Worm (Caenorhabditis elegans) whole organism, L4 larva: ENCODE results near the gene dot-1.3.

ENCODE experiments used
- F10B5.3 ChIP-seq: sonication (generic microtip); optimal IDR thresholded peaks from 2 replicates; lab custom pipeline; 2016; ENCODE audit warnings: mild to moderate bottlenecking, missing genetic modification characterization, missing compliant biosample characterization
- ama-1 ChIP-seq: fragments of 150-350 bp; optimal IDR thresholded peaks from 2 replicates; lab custom pipeline; 2014; ENCODE audit warnings: inconsistent platforms, mixed read lengths
- lin-15B ChIP-seq: fragments of 150-350 bp; sonication (generic microtip); optimal IDR thresholded peaks from 3 replicates; lab custom pipeline; 2014; ENCODE audit warnings: missing biosample characterization, missing genetic modification characterization
- lin-29 ChIP-seq: fragments of 200-800 bp; sonication (Bioruptor generic); IDR thresholded peaks from 2 replicates; pipeline ENCODE4 v1.3.6; 2022; ENCODE audit warnings: missing genetic modification reagents, missing genetic modification characterization, missing compliant biosample characterization
- pha-4 ChIP-seq, 2 experiments: fragments of 150-350 bp in 1 of 2; fragments of 200-800 bp in 1 of 2; sonication (Bioruptor generic) in 1 of 2; IDR thresholded peaks in 1 of 2; optimal IDR thresholded peaks in 1 of 2; 2 replicates each; pipeline versions ENCODE4 v1.3.6 to Lab custom; 2014 to 2022; ENCODE audit warnings: missing genetic modification characterization in 2 of 2, missing genetic modification reagents in 2 of 2, missing biosample characterization in 1 of 2, missing compliant biosample characterization in 1 of 2
- unc-130 ChIP-seq: sonication (generic microtip); optimal IDR thresholded peaks from 2 replicates; lab custom pipeline; 2016; ENCODE audit warnings: missing genetic modification reagents, missing genetic modification characterization, missing compliant biosample characterization

DNA sequence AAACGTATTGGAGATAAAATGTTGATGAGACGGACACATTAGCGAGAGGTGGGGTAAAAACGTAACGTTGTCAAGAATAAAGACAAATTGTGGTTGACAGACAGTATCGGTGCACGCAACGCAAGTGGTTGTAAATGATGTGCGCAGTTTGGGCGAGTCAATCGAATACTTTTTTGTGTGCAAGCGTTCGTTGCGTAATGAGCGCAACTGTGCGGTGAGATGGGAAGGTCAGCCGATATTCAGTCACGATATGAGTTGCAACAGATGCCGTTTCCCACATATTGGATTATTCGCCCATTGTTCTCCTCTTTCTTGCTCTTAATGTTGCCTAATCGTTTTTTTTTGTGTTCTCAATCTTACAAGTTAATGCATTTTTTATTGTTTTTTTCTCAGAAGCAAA, 18.1 kb upstream of the dot-1.3 start, which contains the start of gene ceh-40:
- TF ChIP-seq ama-1 (lab: Kevin White, UChicago) (no peak), lin-15B (tag; lab: Kevin White, UChicago) (no peak), pha-4 (GFP tag; IDR thresholded peaks at IDR 0.05; lab: Robert Waterston, UW) (no peak), pha-4 (tag; optimal IDR thresholded peaks at IDR 0.05; lab: Kevin White, UChicago) (no peak), lin-29 (no peak), unc-130 (GFP tag; lab: Kevin White, UChicago) (no peak), F10B5.3 (tag; lab: Kevin White, UChicago) (no peak)
